Fruit fly (Drosophila melanogaster) whole organism: ENCODE measurements around the gene CG12684.

ENCODE experiments used
- CG8478 ChIP-seq: fragments of >200 bp; optimal IDR thresholded peaks from 2 replicates; lab custom pipeline; 2018; ENCODE audit warnings: inconsistent platforms
- Dll ChIP-seq: fragments of >200 bp; optimal IDR thresholded peaks from 2 replicates; lab custom pipeline; 2017
- EcR ChIP-seq, 2 experiments: fragments of >200 bp; optimal IDR thresholded peaks; 2 replicates each; lab custom pipeline; 2017; ENCODE audit warnings: missing biosample characterization in 2 of 2, missing genetic modification characterization in 2 of 2, missing genetic modification reagents in 2 of 2
- pan ChIP-seq: fragments of >200 bp; optimal IDR thresholded peaks from 2 replicates; lab custom pipeline; 2017
- psq ChIP-seq: fragments of >200 bp; optimal IDR thresholded peaks from 2 replicates; lab custom pipeline; 2017
- usp ChIP-seq: fragments of >200 bp; optimal IDR thresholded peaks from 2 replicates; lab custom pipeline; 2017; ENCODE audit warnings: missing biosample characterization, missing genetic modification characterization, mixed read lengths

Gene CG12684

dm6 chrX:4604107-4604506, 32.4 kb upstream of the CG12684 start:
- TF ChIP-seq pan: no peak
- no peak for TF ChIP-seq psq (lab: Kevin White, UChicago)
- no peak for TF ChIP-seq Dll (lab: Kevin White, UChicago)
- no peak for TF ChIP-seq EcR (GFP tag; optimal IDR thresholded peaks at IDR 0.05; lab: Kevin White, UChicago)
- TF ChIP-seq CG8478: no peak
- no peak for TF ChIP-seq usp (GFP tag; lab: Kevin White, UChicago)

dm6 chrX:4599897-4600469, 28.3 kb upstream of the CG12684 start:
- TF ChIP-seq EcR (GFP tag; optimal IDR thresholded peaks at IDR 0.05; lab: Kevin White, UChicago) (no peak), CG8478 (no peak), pan (no peak), psq (lab: Kevin White, UChicago) (no peak)

dm6 chrX:4596467-4597183, 24.9 kb upstream of the CG12684 start:
- TF ChIP-seq EcR (GFP tag; optimal IDR thresholded peaks at IDR 0.05; lab: Kevin White, UChicago): no peak
- no peak for TF ChIP-seq Dll (lab: Kevin White, UChicago)
- no peak for TF ChIP-seq usp (GFP tag; lab: Kevin White, UChicago)
- TF ChIP-seq CG8478: no peak
- TF ChIP-seq pan: no peak
- TF ChIP-seq psq (lab: Kevin White, UChicago): no peak

dm6 chrX:4592258-4592657, 20.5 kb upstream of the CG12684 start:
- TF ChIP-seq pan: no peak
- TF ChIP-seq EcR (GFP tag; optimal IDR thresholded peaks at IDR 0.05; lab: Kevin White, UChicago): no peak
- TF ChIP-seq Dll (lab: Kevin White, UChicago): no peak
- TF ChIP-seq psq (lab: Kevin White, UChicago): no peak
- no peak for TF ChIP-seq usp (GFP tag; lab: Kevin White, UChicago)
- TF ChIP-seq CG8478: no peak

- TF ChIP-seq psq (lab: Kevin White, UChicago) (no peak), usp (GFP tag; lab: Kevin White, UChicago) (no peak), EcR (GFP tag; optimal IDR thresholded peaks at IDR 0.05; lab: Kevin White, UChicago) (no peak), pan (no peak), Dll (lab: Kevin White, UChicago) (no peak), CG8478 (no peak)
Measured at dm6 chrX:4590772-4591064, 19.0 kb upstream of the CG12684 start.

- TF ChIP-seq CG8478 (peak; percentile 35), psq (lab: Kevin White, UChicago) (no peak)
Measured at dm6 chrX:4589951-4590771, 18.4 kb upstream of the CG12684 start.

dm6 chrX:4588981-4589380, 17.3 kb upstream of the CG12684 start:
- TF ChIP-seq usp (GFP tag; lab: Kevin White, UChicago) (no peak), Dll (lab: Kevin White, UChicago) (no peak), psq (lab: Kevin White, UChicago) (no peak), pan (no peak), CG8478 (no peak)

dm6 chrX:4587584-4587983, 15.9 kb upstream of the CG12684 start:
- TF ChIP-seq Dll (lab: Kevin White, UChicago): no peak
- TF ChIP-seq usp (GFP tag; lab: Kevin White, UChicago): no peak
- no peak for TF ChIP-seq pan
- TF ChIP-seq psq (lab: Kevin White, UChicago): no peak
- TF ChIP-seq EcR (GFP tag; optimal IDR thresholded peaks at IDR 0.05; lab: Kevin White, UChicago): no peak
- TF ChIP-seq CG8478: no peak

dm6 chrX:4582422-4582821, 10.7 kb upstream of the CG12684 start:
- TF ChIP-seq usp (GFP tag; lab: Kevin White, UChicago) (no peak), psq (lab: Kevin White, UChicago) (no peak), CG8478 (no peak), EcR (GFP tag; optimal IDR thresholded peaks at IDR 0.05; lab: Kevin White, UChicago) (no peak), pan (no peak), Dll (lab: Kevin White, UChicago) (no peak)

dm6 chrX:4581769-4582168, 10.0 kb upstream of the CG12684 start:
- TF ChIP-seq EcR (GFP tag; optimal IDR thresholded peaks at IDR 0.05; lab: Kevin White, UChicago) (no peak), pan (no peak), Dll (lab: Kevin White, UChicago) (no peak), usp (GFP tag; lab: Kevin White, UChicago) (no peak)

dm6 chrX:4573971-4574370, 2.2 kb upstream of the CG12684 start:
- no peak for TF ChIP-seq psq (lab: Kevin White, UChicago)
- TF ChIP-seq CG8478: no peak

- TF ChIP-seq Dll (lab: Kevin White, UChicago): no peak
- TF ChIP-seq usp (GFP tag; lab: Kevin White, UChicago): no peak
- TF ChIP-seq CG8478: no peak
- no peak for TF ChIP-seq pan
- TF ChIP-seq EcR (GFP tag; optimal IDR thresholded peaks at IDR 0.05; lab: Kevin White, UChicago): no peak
- TF ChIP-seq psq (lab: Kevin White, UChicago): no peak
Measured at dm6 chrX:4564962-4565361, 6.8 kb downstream of the CG12684 start.
